Worm (Caenorhabditis elegans) whole organism, L3 larva: ENCODE data around the gene K12G11.6.

Experiments
- ama-1 ChIP-seq: fragments of 150-350 bp; optimal IDR thresholded peaks from 2 replicates; lab custom pipeline; 2018
- elt-1 ChIP-seq: fragments of 150-350 bp; optimal IDR thresholded peaks from 2 replicates; lab custom pipeline; 2014; ENCODE audit warnings: missing biosample characterization, missing genetic modification characterization
- fkh-10 ChIP-seq: sonication (generic microtip); optimal IDR thresholded peaks from 2 replicates; lab custom pipeline; 2017; ENCODE audit warnings: missing biosample characterization, missing genetic modification reagents, missing genetic modification characterization
- fkh-2 ChIP-seq: fragments of 150-350 bp; optimal IDR thresholded peaks from 2 replicates; lab custom pipeline; 2014; ENCODE audit warnings: missing biosample characterization, missing genetic modification reagents, missing genetic modification characterization
- nfya-1 ChIP-seq: sonication (generic microtip); optimal IDR thresholded peaks from 2 replicates; lab custom pipeline; 2017; ENCODE audit warnings: missing genetic modification characterization, mild to moderate bottlenecking, missing compliant biosample characterization, antibody characterized with exemption, moderate library complexity; ENCODE audit not compliant: insufficient read depth

ce11 chrV:11942325-11942724, 48.2 kb downstream of the K12G11.6 start, which contains the start of gene F58H1.6:
- TF ChIP-seq fkh-10 (GFP tag; lab: Kevin White, UChicago) (no peak), ama-1 (no peak), nfya-1 (no peak), fkh-2 (tag; lab: Kevin White, UChicago) (no peak), elt-1 (tag; lab: Kevin White, UChicago) (no peak)
